Worm (Caenorhabditis elegans): ENCODE data around the gene T28A8.3.

T28A8.3 gene

ce11 chrIII:13518437-13518836 is 12.6 kb downstream of the T28A8.3 start:
- TF ChIP-seq tbx-9 (tag; optimal IDR thresholded peaks at IDR 0.05; ENCODE audit: borderline replicate concordance) (no peak), nfya-1 (tag; optimal IDR thresholded peaks at IDR 0.05; ENCODE audit: borderline replicate concordance, insufficient read depth) (no peak), K11D2.4 (GFP tag; IDR thresholded peaks at IDR 0.05) (no peak), ets-4 (GFP tag; optimal IDR thresholded peaks at IDR 0.05) (no peak), B0336.3 (GFP tag; IDR thresholded peaks at IDR 0.05) (no peak), zfh-2 (GFP tag; conservative IDR thresholded peaks at IDR 0.05) (peak; percentile 56), bed-1 (GFP tag; IDR thresholded peaks at IDR 0.05) (0 out of 2 replicates have a peak, but pooled peaks have one; percentile 51), madf-10 (tag; optimal IDR thresholded peaks at IDR 0.05) (no peak), ceh-79 (tag; optimal IDR thresholded peaks at IDR 0.05) (no peak), egrh-3 (GFP tag; IDR thresholded peaks at IDR 0.05) (peak; percentile 41; the same call in 1 of the 2 replicates), unc-62 (GFP tag; optimal IDR thresholded peaks at IDR 0.05) (no peak), nhr-179 (tag; optimal IDR thresholded peaks at IDR 0.05) (no peak)

- no peak for TF ChIP-seq snpc-1.3 (tag; optimal IDR thresholded peaks at IDR 0.05; ENCODE audit: insufficient read depth)
- no peak for TF ChIP-seq F55B11.4 (tag; optimal IDR thresholded peaks at IDR 0.05; ENCODE audit: borderline replicate concordance, insufficient read depth)
- no peak for TF ChIP-seq ztf-3 (GFP tag; optimal IDR thresholded peaks at IDR 0.05)
- TF ChIP-seq ceh-79 (tag; optimal IDR thresholded peaks at IDR 0.05): no peak
- TF ChIP-seq lsl-1 (GFP tag; optimal IDR thresholded peaks at IDR 0.05): no peak
- no peak for TF ChIP-seq xnd-1 (tag; optimal IDR thresholded peaks at IDR 0.05)
- no peak for TF ChIP-seq F57A8.1 (GFP tag; optimal IDR thresholded peaks at IDR 0.05)
- no peak for TF ChIP-seq ztf-6 (GFP tag; IDR thresholded peaks at IDR 0.05)
- TF ChIP-seq mxl-1 (tag; optimal IDR thresholded peaks at IDR 0.05): no peak
- TF ChIP-seq ceh-40 (GFP tag; IDR thresholded peaks at IDR 0.05): no peak
- no peak for TF ChIP-seq rpc-1 (optimal IDR thresholded peaks at IDR 0.05)
- no peak for TF ChIP-seq rpc-1 (tag; optimal IDR thresholded peaks at IDR 0.05)
- TF ChIP-seq efl-1 (GFP tag; optimal IDR thresholded peaks at IDR 0.05): no peak
- TF ChIP-seq pbrm-1 (GFP tag; IDR thresholded peaks at IDR 0.05): no peak
- no peak for TF ChIP-seq let-607 (tag; optimal IDR thresholded peaks at IDR 0.05)
- no peak for TF ChIP-seq Y67H2A.10 (GFP tag; conservative IDR thresholded peaks at IDR 0.05)
These were observed 18.2 kb downstream of the T28A8.3 start, which contains the start of gene pod-1 for ce11 chrIII:13524021-13524420. pod-1 (minus strand) TSS chrIII:13524121.

- no peak for TF ChIP-seq Y53G8AR.9 (GFP tag; conservative IDR thresholded peaks at IDR 0.05)
- no peak for TF ChIP-seq F57A8.1 (GFP tag; optimal IDR thresholded peaks at IDR 0.05)
- no peak for TF ChIP-seq let-526 (GFP tag; IDR thresholded peaks at IDR 0.05)
- no peak for TF ChIP-seq die-1 (tag; optimal IDR thresholded peaks at IDR 0.05)
- TF ChIP-seq fkh-3 (tag; optimal IDR thresholded peaks at IDR 0.05): no peak
- no peak for TF ChIP-seq K11D2.4 (GFP tag; IDR thresholded peaks at IDR 0.05)
- no peak for TF ChIP-seq B0336.3 (GFP tag; IDR thresholded peaks at IDR 0.05)
- no peak for TF ChIP-seq sptf-2 (GFP tag; optimal IDR thresholded peaks at IDR 0.05)
- no peak for TF ChIP-seq ZK185.1 (tag; optimal IDR thresholded peaks at IDR 0.05; ENCODE audit: poor library complexity, severe bottlenecking)
- no peak for TF ChIP-seq T07F8.4 (tag; optimal IDR thresholded peaks at IDR 0.05)
These were observed 19.5 kb downstream of the T28A8.3 start for ce11 chrIII:13525118-13525839.

- TF ChIP-seq repo-1 (tag; optimal IDR thresholded peaks at IDR 0.05): no peak
- no peak for TF ChIP-seq madf-8 (GFP tag; conservative IDR thresholded peaks at IDR 0.05)
- TF ChIP-seq nhr-80 (tag; optimal IDR thresholded peaks at IDR 0.05): peak; percentile 36
- TF ChIP-seq madf-3 (GFP tag; IDR thresholded peaks at IDR 0.05): no peak
These were observed 20.4 kb downstream of the T28A8.3 start for ce11 chrIII:13526191-13526590.

All from whole organism, young adult.